Fruit fly (Drosophila melanogaster) whole organism, embryonic: ENCODE measurements around the gene spd-2.

Experiments used
- Atf-2 ChIP-seq: fragments of 200-800 bp; sonication (Bioruptor generic); optimal IDR thresholded peaks from 2 replicates; lab custom pipeline; 2016; ENCODE audit warnings: missing biosample characterization, missing genetic modification characterization
- B-H1 ChIP-seq: fragments of 200-800 bp; sonication (Bioruptor generic); IDR thresholded peaks from 3 replicates; pipeline ENCODE4 v1.3.6; 2022; ENCODE audit warnings: missing biosample characterization, missing genetic modification characterization
- Bgb ChIP-seq: fragments of 200-800 bp; sonication (Bioruptor generic); IDR thresholded peaks from 2 replicates; pipeline ENCODE4 v1.3.6; 2022; ENCODE audit warnings: missing biosample characterization, missing genetic modification characterization; ENCODE audit not compliant: partially characterized antibody
- CG12155 ChIP-seq: fragments of 200-800 bp; sonication (Bioruptor generic); optimal IDR thresholded peaks from 3 replicates; lab custom pipeline; 2016; ENCODE audit warnings: missing biosample characterization, missing genetic modification characterization
- CG12299 ChIP-seq: fragments of 200-800 bp; sonication (Bioruptor generic); optimal IDR thresholded peaks from 2 replicates; lab custom pipeline; 2018; ENCODE audit warnings: missing biosample characterization, mild to moderate bottlenecking, missing genetic modification characterization
- CG13894 ChIP-seq: fragments of 200-800 bp; sonication (Bioruptor generic); optimal IDR thresholded peaks from 3 replicates; lab custom pipeline; 2018; ENCODE audit warnings: missing biosample characterization, mild to moderate bottlenecking, missing genetic modification characterization, moderate library complexity
- CG14965 ChIP-seq: fragments of 200-800 bp; sonication (Bioruptor generic); optimal IDR thresholded peaks from 2 replicates; lab custom pipeline; 2016; ENCODE audit warnings: missing biosample characterization, missing genetic modification characterization, borderline replicate concordance
- CG15601 ChIP-seq: fragments of 200-800 bp; sonication (Bioruptor generic); optimal IDR thresholded peaks from 3 replicates; lab custom pipeline; 2019; ENCODE audit warnings: missing biosample characterization, mild to moderate bottlenecking, missing genetic modification characterization, moderate library complexity
- CG18011 ChIP-seq: fragments of 200-800 bp; sonication (Bioruptor generic); optimal IDR thresholded peaks from 2 replicates; lab custom pipeline; 2017; ENCODE audit warnings: missing biosample characterization, missing genetic modification characterization, mild to moderate bottlenecking, moderate library complexity, missing genotype
- CG2875 ChIP-seq: fragments of 200-800 bp; sonication (Bioruptor generic); optimal IDR thresholded peaks from 2 replicates; lab custom pipeline; 2017; ENCODE audit warnings: missing biosample characterization, mild to moderate bottlenecking, missing genetic modification characterization, missing genetic modification reagents
- CG3847 ChIP-seq: fragments of 200-800 bp; sonication (Bioruptor generic); IDR thresholded peaks from 2 replicates; pipeline ENCODE4 v1.3.6; 2022; ENCODE audit warnings: missing biosample characterization, missing genetic modification characterization
- CG4820 ChIP-seq: fragments of 200-800 bp; sonication (Bioruptor generic); optimal IDR thresholded peaks from 3 replicates; lab custom pipeline; 2016; ENCODE audit warnings: missing biosample characterization, missing genetic modification characterization
- CG5245 ChIP-seq: fragments of 200-800 bp; sonication (Bioruptor generic); optimal IDR thresholded peaks from 3 replicates; lab custom pipeline; 2016; ENCODE audit warnings: missing biosample characterization, missing genetic modification characterization
- CG7372 ChIP-seq: fragments of 200-800 bp; sonication (Bioruptor generic); IDR thresholded peaks from 2 replicates; pipeline ENCODE4 v1.3.6; 2022; ENCODE audit warnings: missing biosample characterization, missing genetic modification characterization
- CG8765 ChIP-seq: fragments of 200-800 bp; sonication (Bioruptor generic); IDR thresholded peaks from 2 replicates; pipeline ENCODE4 v1.3.6; 2022; ENCODE audit warnings: missing biosample characterization, missing genetic modification characterization
- CG8924 ChIP-seq: fragments of 200-800 bp; optimal IDR thresholded peaks from 3 replicates; lab custom pipeline; 2019; ENCODE audit warnings: missing biosample characterization, mild to moderate bottlenecking, missing genetic modification characterization, moderate library complexity
- CG9876 ChIP-seq: fragments of 200-800 bp; sonication (Bioruptor generic); optimal IDR thresholded peaks from 2 replicates; lab custom pipeline; 2016; ENCODE audit warnings: missing biosample characterization, missing genetic modification characterization
- CHES-1-like ChIP-seq: fragments of 200-800 bp; sonication (Bioruptor generic); optimal IDR thresholded peaks from 2 replicates; lab custom pipeline; 2016; ENCODE audit warnings: missing biosample characterization, missing genetic modification characterization
- CkIIα-i1 ChIP-seq: fragments of 200-800 bp; sonication (Bioruptor generic); IDR thresholded peaks from 2 replicates; pipeline ENCODE4 v1.3.6; 2022; ENCODE audit warnings: missing biosample characterization, missing genetic modification characterization
- D19A ChIP-seq: fragments of 200-800 bp; optimal IDR thresholded peaks from 3 replicates; lab custom pipeline; 2019; ENCODE audit warnings: missing biosample characterization, mild to moderate bottlenecking, missing genetic modification characterization, moderate library complexity
- Dip3 ChIP-seq: fragments of 200-800 bp; sonication (Bioruptor generic); optimal IDR thresholded peaks from 3 replicates; lab custom pipeline; 2016; ENCODE audit warnings: missing biosample characterization, missing genetic modification characterization
- Eip74EF ChIP-seq, 2 experiments: fragments of 200-800 bp in 1 of 2; fragments of >200 bp in 1 of 2; sonication (Bioruptor generic) in 1 of 2; optimal IDR thresholded peaks; 2 replicates each; lab custom pipeline; 2017 to 2019; ENCODE audit warnings: missing biosample characterization in 2 of 2, missing genetic modification characterization in 2 of 2, mild to moderate bottlenecking in 1 of 2, moderate library complexity in 1 of 2
- Fer3 ChIP-seq: fragments of 200-800 bp; sonication (Bioruptor generic); optimal IDR thresholded peaks from 2 replicates; lab custom pipeline; 2018; ENCODE audit warnings: missing biosample characterization, mild to moderate bottlenecking, missing genetic modification characterization, moderate library complexity
- GATAe ChIP-seq: fragments of 200-800 bp; sonication (Bioruptor generic); conservative IDR thresholded peaks from 2 replicates; pipeline ENCODE4 v1.3.6; 2022; ENCODE audit warnings: missing biosample characterization, missing genetic modification characterization
- Hmx ChIP-seq: fragments of 200-800 bp; sonication (Bioruptor generic); optimal IDR thresholded peaks from 2 replicates; lab custom pipeline; 2016; ENCODE audit warnings: missing biosample characterization, missing genetic modification characterization
- Hr3 ChIP-seq: fragments of 200-800 bp; sonication (Bioruptor generic); optimal IDR thresholded peaks from 3 replicates; lab custom pipeline; 2016; ENCODE audit warnings: missing biosample characterization, missing genetic modification characterization
- Lim3 ChIP-seq: fragments of 200-800 bp; sonication (Bioruptor generic); IDR thresholded peaks from 2 replicates; pipeline ENCODE4 v1.3.6; 2022; ENCODE audit warnings: missing biosample characterization, missing genetic modification characterization
- MBD-R2 ChIP-seq: fragments of 200-800 bp; sonication (Bioruptor generic); IDR thresholded peaks from 2 replicates; pipeline ENCODE4 v1.3.6; 2022; ENCODE audit warnings: missing biosample characterization, missing genetic modification characterization
- Neu2 ChIP-seq: fragments of 200-800 bp; sonication (Bioruptor generic); optimal IDR thresholded peaks from 3 replicates; lab custom pipeline; 2016; ENCODE audit warnings: missing biosample characterization, missing genetic modification characterization, borderline replicate concordance
- Optix ChIP-seq: fragments of 200-800 bp; sonication (Bioruptor generic); IDR thresholded peaks from 3 replicates; pipeline ENCODE4 v1.3.6; 2022; ENCODE audit warnings: missing biosample characterization, missing genetic modification characterization
- Side ChIP-seq: fragments of 200-800 bp; sonication (Bioruptor generic); optimal IDR thresholded peaks from 2 replicates; lab custom pipeline; 2016; ENCODE audit warnings: missing biosample characterization, missing genetic modification characterization
- TFAM ChIP-seq: fragments of 200-800 bp; sonication (Bioruptor generic); optimal IDR thresholded peaks from 2 replicates; lab custom pipeline; 2017; ENCODE audit warnings: missing biosample characterization, missing genetic modification characterization, inconsistent platforms
- abd-A ChIP-seq: fragments of 200-800 bp; sonication (Bioruptor generic); optimal IDR thresholded peaks from 3 replicates; lab custom pipeline; 2019; ENCODE audit warnings: missing biosample characterization, mild to moderate bottlenecking, missing genetic modification characterization, moderate library complexity
- ap ChIP-seq: fragments of 200-800 bp; sonication (Bioruptor generic); IDR thresholded peaks from 2 replicates; pipeline ENCODE4 v1.3.6; 2022; ENCODE audit warnings: missing biosample characterization, missing genetic modification characterization
- ato ChIP-seq: fragments of 200-800 bp; sonication (Bioruptor generic); IDR thresholded peaks from 2 replicates; pipeline ENCODE4 v1.3.6; 2022; ENCODE audit warnings: missing biosample characterization, missing genetic modification characterization; ENCODE audit not compliant: partially characterized antibody
- corto ChIP-seq: fragments of 200-800 bp; sonication (Bioruptor generic); optimal IDR thresholded peaks from 2 replicates; lab custom pipeline; 2016; ENCODE audit warnings: missing biosample characterization, mild to moderate bottlenecking, missing genetic modification characterization, moderate library complexity
- dm ChIP-seq: fragments of 200-800 bp; sonication (Bioruptor generic); optimal IDR thresholded peaks from 3 replicates; lab custom pipeline; 2016; ENCODE audit warnings: missing biosample characterization, missing genetic modification characterization
- dmrt11E ChIP-seq: fragments of 200-800 bp; sonication (Bioruptor generic); optimal IDR thresholded peaks from 3 replicates; lab custom pipeline; 2018; ENCODE audit warnings: missing biosample characterization, mild to moderate bottlenecking, missing genetic modification characterization, moderate library complexity
- en ChIP-seq: fragments of 200-800 bp; sonication (Bioruptor generic); optimal IDR thresholded peaks from 2 replicates; lab custom pipeline; 2016; ENCODE audit warnings: missing biosample characterization, missing genetic modification characterization
- fd64A ChIP-seq: fragments of 200-800 bp; sonication (Bioruptor generic); optimal IDR thresholded peaks from 3 replicates; lab custom pipeline; 2018; ENCODE audit warnings: missing biosample characterization, mild to moderate bottlenecking, missing genetic modification characterization
- gcm ChIP-seq: fragments of 200-800 bp; sonication (Bioruptor generic); optimal IDR thresholded peaks from 2 replicates; lab custom pipeline; 2019; ENCODE audit warnings: missing biosample characterization, mild to moderate bottlenecking, missing genetic modification characterization, moderate library complexity
- gsb-n ChIP-seq: fragments of 200-800 bp; sonication (Bioruptor generic); optimal IDR thresholded peaks from 3 replicates; lab custom pipeline; 2018; ENCODE audit warnings: missing biosample characterization, mild to moderate bottlenecking, missing genetic modification characterization
- jumu ChIP-seq: fragments of 200-800 bp; sonication (Bioruptor generic); optimal IDR thresholded peaks from 3 replicates; lab custom pipeline; 2016; ENCODE audit warnings: missing biosample characterization, missing genetic modification characterization
- kay ChIP-seq: fragments of 200-800 bp; sonication (Bioruptor generic); optimal IDR thresholded peaks from 2 replicates; lab custom pipeline; 2016; ENCODE audit warnings: missing biosample characterization, missing genetic modification characterization
- lilli ChIP-seq: fragments of 200-800 bp; sonication (Bioruptor generic); optimal IDR thresholded peaks from 3 replicates; lab custom pipeline; 2016; ENCODE audit warnings: missing biosample characterization, missing genetic modification characterization
- luna ChIP-seq: fragments of 200-800 bp; sonication (Bioruptor generic); optimal IDR thresholded peaks from 2 replicates; lab custom pipeline; 2016; ENCODE audit warnings: missing biosample characterization, missing genetic modification characterization
- p53 ChIP-seq: fragments of 200-800 bp; sonication (Bioruptor generic); optimal IDR thresholded peaks from 2 replicates; lab custom pipeline; 2016; ENCODE audit warnings: missing biosample characterization, missing genetic modification characterization
- pnt ChIP-seq: fragments of 200-800 bp; sonication (Bioruptor generic); optimal IDR thresholded peaks from 3 replicates; lab custom pipeline; 2016; ENCODE audit warnings: missing biosample characterization, missing genetic modification characterization
- sens ChIP-seq: fragments of 200-800 bp; sonication (Bioruptor generic); peaks from one replicate; lab custom pipeline; 2016; ENCODE audit warnings: missing biosample characterization, missing genetic modification characterization
- sima ChIP-seq: fragments of 200-800 bp; sonication (Bioruptor generic); optimal IDR thresholded peaks from 2 replicates; lab custom pipeline; 2016; ENCODE audit warnings: missing biosample characterization, missing genetic modification characterization
- tio ChIP-seq: fragments of 200-800 bp; sonication (Bioruptor generic); optimal IDR thresholded peaks from 2 replicates; lab custom pipeline; 2017; ENCODE audit warnings: missing biosample characterization, missing genetic modification characterization, inconsistent platforms
- yki ChIP-seq: fragments of >200 bp; optimal IDR thresholded peaks from 3 replicates; lab custom pipeline; 2018

Gene spd-2

DNA sequence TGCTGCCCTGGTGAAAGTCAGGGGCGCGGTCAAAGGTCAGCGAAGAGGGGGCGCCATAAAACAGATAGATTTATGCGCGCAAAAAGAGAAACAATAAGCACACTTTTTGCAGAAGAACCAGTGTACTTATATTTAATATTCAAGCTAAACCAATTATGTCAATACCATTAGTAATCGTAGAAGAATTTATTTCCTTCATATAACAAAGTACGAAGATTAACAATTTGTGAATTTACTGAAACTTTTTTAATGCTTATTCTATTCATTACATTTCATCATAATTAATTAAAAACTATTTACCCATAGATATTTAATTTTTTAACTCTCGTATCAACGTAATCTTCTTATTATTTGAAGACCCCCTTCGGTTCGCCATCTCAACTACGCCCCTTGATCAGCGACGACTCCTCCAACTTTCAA lies 47.3 kb upstream of the spd-2 start (continued):
- TF ChIP-seq CG12299 (tag; lab: Kevin White, UChicago) (no peak), Hr3 (GFP tag; lab: Kevin White, UChicago) (peak; percentile 54), sima (GFP tag; lab: Kevin White, UChicago) (no peak), ato (GFP tag; lab: Robert Waterston, UW) (no peak), gcm (peak; percentile 4), luna (GFP tag; lab: Kevin White, UChicago) (no peak), sens (GFP tag; lab: Kevin White, UChicago) (peak; percentile 94), p53 (GFP tag; lab: Kevin White, UChicago) (no peak), GATAe (GFP tag; lab: Robert Waterston, UW) (no peak), Optix (no peak), gsb-n (tag; lab: Kevin White, UChicago) (peak; percentile 47), CG8765 (GFP tag; lab: Robert Waterston, UW) (no peak), Fer3 (no peak), abd-A (tag; lab: Kevin White, UChicago) (no peak), TFAM (GFP tag; lab: Kevin White, UChicago) (no peak), CG9876 (GFP tag; lab: Kevin White, UChicago) (no peak), dmrt11E (tag; lab: Kevin White, UChicago) (peak; percentile 49), Dip3 (GFP tag; lab: Kevin White, UChicago) (no peak), CG13894 (no peak), en (GFP tag; lab: Kevin White, UChicago) (no peak), CG8924 (peak; percentile 69), CHES-1-like (GFP tag; lab: Kevin White, UChicago) (no peak), Neu2 (GFP tag; lab: Kevin White, UChicago) (no peak), CG12155 (no peak), Hmx (no peak), lilli (GFP tag; lab: Kevin White, UChicago) (no peak), Atf-2 (GFP tag; lab: Kevin White, UChicago) (peak; percentile 13), tio (peak; percentile 53), Side (GFP tag; lab: Kevin White, UChicago) (no peak), ap (GFP tag; lab: Robert Waterston, UW) (0 out of 2 replicates have a peak, but pooled peaks have one; percentile 29), MBD-R2 (no peak), D19A (tag; lab: Kevin White, UChicago) (peak; percentile 65), CG7372 (GFP tag; lab: Robert Waterston, UW) (no peak), CG5245 (GFP tag; lab: Kevin White, UChicago) (peak; percentile 49), CG2875 (GFP tag; lab: Kevin White, UChicago) (peak; percentile 63), fd64A (peak; percentile 11), corto (GFP tag; lab: Kevin White, UChicago) (no peak), CG3847 (GFP tag; lab: Robert Waterston, UW) (no peak), pnt (GFP tag; lab: Kevin White, UChicago) (peak; percentile 30), yki (lab: Kevin White, UChicago) (no peak), CG14965 (no peak), Eip74EF (GFP tag; optimal IDR thresholded peaks at IDR 0.05; lab: Kevin White, UChicago) (peak in 1 of 2 experiments; percentile 69), Bgb (GFP tag; lab: Robert Waterston, UW) (no peak), CG18011 (GFP tag; lab: Kevin White, UChicago) (no peak), kay (GFP tag; lab: Kevin White, UChicago) (no peak), CG4820 (peak; percentile 48), B-H1 (GFP tag; lab: Robert Waterston, UW) (no peak), CG15601 (tag; lab: Kevin White, UChicago) (peak; percentile 78), jumu (GFP tag; lab: Kevin White, UChicago) (no peak), Lim3 (GFP tag; lab: Robert Waterston, UW) (no peak), CkIIα-i1 (GFP tag; lab: Robert Waterston, UW) (no peak), dm (GFP tag; lab: Kevin White, UChicago) (no peak)
